Worm (Caenorhabditis elegans) whole organism, mixed stage, embryonic: ENCODE measurements around the gene M106.8.
A peak's percentile ranks its signal among the peaks of the same experiment; 100 is the strongest.

Experiments
- M03D4.4 ChIP-seq: sonication (generic microtip); optimal IDR thresholded peaks from 2 replicates; lab custom pipeline; 2017; ENCODE audit warnings: mild to moderate bottlenecking, missing genetic modification characterization, missing compliant biosample characterization
- bed-3 ChIP-seq: fragments of 200-800 bp; sonication (Bioruptor generic); optimal IDR thresholded peaks from 3 replicates; lab custom pipeline; 2018; ENCODE audit warnings: mild to moderate bottlenecking, missing genetic modification characterization, moderate library complexity, missing compliant biosample characterization
- blmp-1 ChIP-seq: fragments of 150-350 bp; optimal IDR thresholded peaks from 2 replicates; lab custom pipeline; 2014; ENCODE audit warnings: missing biosample characterization, missing genetic modification characterization
- ceh-39 ChIP-seq: fragments of 150-350 bp; optimal IDR thresholded peaks from 2 replicates; lab custom pipeline; 2014; ENCODE audit warnings: missing biosample characterization, missing genetic modification characterization
- ceh-43 ChIP-seq: fragments of 200-800 bp; sonication (Bioruptor generic); optimal IDR thresholded peaks from 2 replicates; lab custom pipeline; 2018; ENCODE audit warnings: mild to moderate bottlenecking, missing genetic modification characterization, moderate library complexity, missing compliant biosample characterization
- ceh-83 ChIP-seq: fragments of 200-800 bp; sonication (Bioruptor generic); optimal IDR thresholded peaks from 2 replicates; lab custom pipeline; 2018; ENCODE audit warnings: mild to moderate bottlenecking, missing genetic modification characterization, missing compliant biosample characterization
- ces-1 ChIP-seq: fragments of 150-350 bp; optimal IDR thresholded peaks from 2 replicates; lab custom pipeline; 2014; ENCODE audit warnings: missing biosample characterization, missing genetic modification reagents, missing genetic modification characterization
- cnd-1 ChIP-seq: fragments of 200-800 bp; sonication (Bioruptor generic); optimal IDR thresholded peaks from 2 replicates; lab custom pipeline; 2018; ENCODE audit warnings: mild to moderate bottlenecking, missing genetic modification characterization, missing compliant biosample characterization
- drap-1 ChIP-seq: fragments of 200-800 bp; sonication (Bioruptor generic); optimal IDR thresholded peaks from 3 replicates; lab custom pipeline; 2018; ENCODE audit warnings: mild to moderate bottlenecking, missing genetic modification characterization, missing compliant biosample characterization
- flh-1 ChIP-seq: fragments of 200-800 bp; sonication (Bioruptor generic); optimal IDR thresholded peaks from 2 replicates; lab custom pipeline; 2018; ENCODE audit warnings: mild to moderate bottlenecking, missing genetic modification characterization, moderate library complexity, missing compliant biosample characterization
- ham-2 ChIP-seq: fragments of 200-800 bp; sonication (Bioruptor generic); optimal IDR thresholded peaks from 2 replicates; lab custom pipeline; 2018; ENCODE audit warnings: mild to moderate bottlenecking, missing genetic modification characterization, missing compliant biosample characterization
- hlh-1 ChIP-seq: fragments of 150-350 bp; optimal IDR thresholded peaks from 2 replicates; lab custom pipeline; 2014; ENCODE audit warnings: missing biosample characterization, missing genetic modification reagents, missing genetic modification characterization
- lin-32 ChIP-seq: fragments of 200-800 bp; sonication (Bioruptor generic); optimal IDR thresholded peaks from 2 replicates; lab custom pipeline; 2018; ENCODE audit warnings: mild to moderate bottlenecking, missing genetic modification characterization, missing compliant biosample characterization
- lsy-2 ChIP-seq: fragments of 150-350 bp; optimal IDR thresholded peaks from 2 replicates; lab custom pipeline; 2014; ENCODE audit warnings: missing biosample characterization, missing genetic modification characterization
- mab-5 ChIP-seq: fragments of 150-350 bp; optimal IDR thresholded peaks from 2 replicates; lab custom pipeline; 2014; ENCODE audit warnings: missing biosample characterization, missing genetic modification characterization
- mep-1 ChIP-seq: fragments of 150-350 bp; optimal IDR thresholded peaks from 2 replicates; lab custom pipeline; 2017; ENCODE audit warnings: missing biosample characterization, missing genetic modification reagents, missing genetic modification characterization, inconsistent platforms
- mls-2 ChIP-seq: sonication (generic microtip); optimal IDR thresholded peaks from 2 replicates; lab custom pipeline; 2016; ENCODE audit warnings: mild to moderate bottlenecking, missing genetic modification characterization, moderate library complexity, missing compliant biosample characterization
- nhr-12 ChIP-seq: fragments of 150-350 bp; optimal IDR thresholded peaks from 2 replicates; lab custom pipeline; 2014; ENCODE audit warnings: missing biosample characterization, missing genetic modification characterization
- nhr-2 ChIP-seq: fragments of 150-350 bp; optimal IDR thresholded peaks from 2 replicates; lab custom pipeline; 2014; ENCODE audit warnings: missing biosample characterization, missing genetic modification characterization
- nhr-237 ChIP-seq: fragments of 150-350 bp; optimal IDR thresholded peaks from 2 replicates; lab custom pipeline; 2014; ENCODE audit warnings: missing biosample characterization, missing genetic modification characterization
- nhr-28 ChIP-seq: fragments of 150-350 bp; optimal IDR thresholded peaks from 2 replicates; lab custom pipeline; 2014; ENCODE audit warnings: missing biosample characterization, missing genetic modification characterization
- nhr-76 ChIP-seq: sonication (generic microtip); optimal IDR thresholded peaks from 2 replicates; lab custom pipeline; 2017; ENCODE audit warnings: missing biosample characterization, missing genetic modification characterization
- pha-4 ChIP-seq: fragments of 150-350 bp; optimal IDR thresholded peaks from 2 replicates; lab custom pipeline; 2018; ENCODE audit warnings: missing biosample characterization, missing genetic modification reagents, missing genetic modification characterization
- snpc-4 ChIP-seq: fragments of 150-350 bp; optimal IDR thresholded peaks from 2 replicates; lab custom pipeline; 2014; ENCODE audit warnings: missing biosample characterization, missing genetic modification characterization
- tbx-8 ChIP-seq: fragments of 200-800 bp; sonication (Bioruptor generic); optimal IDR thresholded peaks from 2 replicates; lab custom pipeline; 2018; ENCODE audit warnings: mild to moderate bottlenecking, missing genetic modification characterization, moderate library complexity, missing compliant biosample characterization
- unc-39 ChIP-seq: fragments of 150-350 bp; optimal IDR thresholded peaks from 2 replicates; lab custom pipeline; 2014; ENCODE audit warnings: missing biosample characterization, missing genetic modification characterization
- unc-62 ChIP-seq: fragments of 150-350 bp; optimal IDR thresholded peaks from 2 replicates; lab custom pipeline; 2014; ENCODE audit warnings: missing biosample characterization, missing genetic modification reagents, missing genetic modification characterization
- zip-8 ChIP-seq: fragments of 150-350 bp; optimal IDR thresholded peaks from 2 replicates; lab custom pipeline; 2014; ENCODE audit warnings: missing biosample characterization, missing genetic modification characterization

Gene M106.8

ce11 chrII:10820679-10821078 lies 22.7 kb downstream of the M106.8 start, which contains the start of gene ech-4:
TSS of gene ech-4 (plus strand) at chrII:10821031.
- TF ChIP-seq zip-8 (tag; lab: Kevin White, UChicago) (no peak), flh-1 (GFP tag; lab: Kevin White, UChicago) (no peak)

DNA sequence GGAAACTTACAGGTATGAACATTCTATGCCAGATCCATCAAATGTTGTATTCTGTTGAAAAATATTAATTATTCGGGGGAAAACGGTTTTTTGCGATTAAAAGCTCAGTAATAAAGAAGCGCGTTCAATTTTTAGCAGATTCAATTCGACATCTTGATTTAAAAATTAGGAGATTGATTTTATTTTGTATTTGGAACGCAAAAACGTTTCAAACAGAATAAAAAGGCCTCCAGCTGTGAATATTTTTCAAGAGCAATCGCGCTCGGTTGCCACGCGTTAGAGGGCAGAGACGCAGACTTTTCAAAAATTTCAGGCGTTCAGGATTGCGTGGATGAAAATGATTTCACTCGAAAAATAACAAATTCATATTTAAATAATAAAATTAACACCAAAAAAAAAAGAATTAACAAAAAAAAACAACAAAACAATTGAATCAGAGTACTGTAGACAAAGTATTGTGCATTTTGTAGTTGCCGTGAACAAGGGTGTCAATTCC lies 23.5 kb downstream of the M106.8 start, which contains the start of gene R06F6.8:
Gene R06F6.8 (minus strand): TSS at position 51 of the 496 bp plus-strand sequence.
- TF ChIP-seq lsy-2 (tag; lab: Kevin White, UChicago) (no peak), ces-1 (peak; percentile 12)

ce11 chrII:10810690-10811089 lies 32.7 kb downstream of the M106.8 start, which contains the start of gene msrp-7:
TSS of gene msrp-7 (plus strand) at chrII:10810990.
- no peak for TF ChIP-seq snpc-4 (tag; lab: Kevin White, UChicago)
- no peak for TF ChIP-seq ceh-83
- no peak for TF ChIP-seq mls-2 (tag; lab: Kevin White, UChicago)
- no peak for TF ChIP-seq nhr-28 (tag; lab: Kevin White, UChicago)
- no peak for TF ChIP-seq tbx-8 (GFP tag; lab: Kevin White, UChicago)
- no peak for TF ChIP-seq cnd-1 (tag; lab: Kevin White, UChicago)
- TF ChIP-seq nhr-12 (tag; lab: Kevin White, UChicago), result no peak
- no peak for TF ChIP-seq drap-1
- TF ChIP-seq flh-1 (GFP tag; lab: Kevin White, UChicago), result no peak
- no peak for TF ChIP-seq zip-8 (tag; lab: Kevin White, UChicago)
- no peak for TF ChIP-seq mep-1 (tag; lab: Kevin White, UChicago)
- no peak for TF ChIP-seq blmp-1
- no peak for TF ChIP-seq nhr-76
- no peak for TF ChIP-seq ceh-39 (tag; lab: Kevin White, UChicago)
- no peak for TF ChIP-seq bed-3 (GFP tag; lab: Kevin White, UChicago)
- TF ChIP-seq unc-39 (tag; lab: Kevin White, UChicago), result no peak
- no peak for TF ChIP-seq ham-2 (GFP tag; lab: Kevin White, UChicago)
- TF ChIP-seq ceh-43 (GFP tag; lab: Kevin White, UChicago), result no peak
- no peak for TF ChIP-seq lin-32

ce11 chrII:10808708-10809343 lies 34.6 kb downstream of the M106.8 start, which contains the start of gene R06F6.14:
TSS of gene R06F6.14 (plus strand) at chrII:10809293.
- TF ChIP-seq ceh-39 (tag; lab: Kevin White, UChicago) (no peak), nhr-76 (no peak), lin-32 (no peak), mls-2 (tag; lab: Kevin White, UChicago) (no peak), flh-1 (GFP tag; lab: Kevin White, UChicago) (no peak), nhr-237 (tag; lab: Kevin White, UChicago) (no peak), lsy-2 (tag; lab: Kevin White, UChicago) (no peak), drap-1 (no peak), snpc-4 (tag; lab: Kevin White, UChicago) (no peak), nhr-2 (tag; lab: Kevin White, UChicago) (no peak)

ce11 chrII:10805437-10805836 lies 38.0 kb downstream of the M106.8 start, which contains the start of gene ceh-62:
TSS of gene ceh-62 (plus strand) at chrII:10805737.
- no peak for TF ChIP-seq mep-1 (tag; lab: Kevin White, UChicago)
- no peak for TF ChIP-seq lin-32
- TF ChIP-seq ceh-43 (GFP tag; lab: Kevin White, UChicago), result no peak
- no peak for TF ChIP-seq mls-2 (tag; lab: Kevin White, UChicago)
- TF ChIP-seq M03D4.4 (tag; lab: Kevin White, UChicago), result no peak
- no peak for TF ChIP-seq unc-62 (GFP tag; lab: Kevin White, UChicago)
- no peak for TF ChIP-seq ham-2 (GFP tag; lab: Kevin White, UChicago)
- no peak for TF ChIP-seq ceh-39 (tag; lab: Kevin White, UChicago)

- TF ChIP-seq blmp-1 (no peak), pha-4 (tag; lab: Kevin White, UChicago) (no peak), mls-2 (tag; lab: Kevin White, UChicago) (no peak), lin-32 (no peak), ceh-83 (no peak), mab-5 (no peak), hlh-1 (tag; lab: Kevin White, UChicago) (no peak), ceh-43 (GFP tag; lab: Kevin White, UChicago) (no peak), bed-3 (GFP tag; lab: Kevin White, UChicago) (no peak)
Measured at ce11 chrII:10804907-10805306, 38.5 kb downstream of the M106.8 start.
